Worm (Caenorhabditis elegans) whole organism, late embryonic: Measurements from ENCODE around the gene srv-24.

ENCODE experiments used
- C08G9.2 ChIP-seq: sonication (generic microtip); optimal IDR thresholded peaks from 2 replicates; lab custom pipeline; 2016; ENCODE audit warnings: mild to moderate bottlenecking, missing genetic modification characterization, moderate library complexity, missing compliant biosample characterization
- C38D4.7 ChIP-seq: fragments of 200-800 bp; sonication (Bioruptor generic); optimal IDR thresholded peaks from 2 replicates; lab custom pipeline; 2018; ENCODE audit warnings: mild to moderate bottlenecking, missing genetic modification characterization, moderate library complexity, missing compliant biosample characterization
- T23F11.4 ChIP-seq: fragments of 200-800 bp; sonication (Bioruptor generic); optimal IDR thresholded peaks from 2 replicates; lab custom pipeline; 2018; ENCODE audit warnings: mild to moderate bottlenecking, missing genetic modification characterization, missing compliant biosample characterization
- ama-1 ChIP-seq: fragments of 150-350 bp; optimal IDR thresholded peaks from 2 replicates; lab custom pipeline; 2014
- ceh-14 ChIP-seq: sonication (generic microtip); optimal IDR thresholded peaks from 2 replicates; lab custom pipeline; 2016; ENCODE audit warnings: missing genotype, missing genetic modification characterization, missing compliant biosample characterization
- ceh-18 ChIP-seq: sonication (generic microtip); optimal IDR thresholded peaks from 2 replicates; lab custom pipeline; 2016; ENCODE audit warnings: missing genetic modification characterization, missing compliant biosample characterization
- ceh-2 ChIP-seq: sonication (generic microtip); optimal IDR thresholded peaks from 2 replicates; lab custom pipeline; 2016; ENCODE audit warnings: missing genotype, missing genetic modification characterization, missing compliant biosample characterization
- ceh-22 ChIP-seq: sonication (generic microtip); optimal IDR thresholded peaks from 2 replicates; lab custom pipeline; 2017; ENCODE audit warnings: missing biosample characterization, missing genetic modification characterization
- ceh-30 ChIP-seq: fragments of 150-350 bp; optimal IDR thresholded peaks from 2 replicates; lab custom pipeline; 2014; ENCODE audit warnings: missing biosample characterization, missing genetic modification characterization
- ceh-34 ChIP-seq: sonication (generic microtip); optimal IDR thresholded peaks from 2 replicates; lab custom pipeline; 2016; ENCODE audit warnings: mild to moderate bottlenecking, missing genetic modification characterization, missing compliant biosample characterization
- ceh-45 ChIP-seq: fragments of 200-800 bp; sonication (Bioruptor generic); IDR thresholded peaks from 2 replicates; pipeline ENCODE4 v1.3.6; 2022; ENCODE audit warnings: missing genetic modification reagents, missing genetic modification characterization, missing compliant biosample characterization
- ceh-9 ChIP-seq: sonication (generic microtip); optimal IDR thresholded peaks from 2 replicates; lab custom pipeline; 2016; ENCODE audit warnings: mild to moderate bottlenecking, missing genetic modification characterization, inconsistent platforms, missing compliant biosample characterization
- dmd-4 ChIP-seq: sonication (generic microtip); optimal IDR thresholded peaks from 2 replicates; lab custom pipeline; 2016; ENCODE audit warnings: borderline replicate concordance, missing genetic modification characterization, missing compliant biosample characterization
- elt-2 ChIP-seq: sonication (generic microtip); optimal IDR thresholded peaks from 2 replicates; lab custom pipeline; 2016; ENCODE audit warnings: missing genetic modification reagents, missing genetic modification characterization, missing compliant biosample characterization
- elt-4 ChIP-seq: sonication (generic microtip); optimal IDR thresholded peaks from 2 replicates; lab custom pipeline; 2016; ENCODE audit warnings: missing genetic modification characterization, missing compliant biosample characterization
- ets-4 ChIP-seq: sonication (generic microtip); optimal IDR thresholded peaks from 2 replicates; lab custom pipeline; 2016; ENCODE audit warnings: missing genetic modification characterization, missing compliant biosample characterization
- fkh-6 ChIP-seq: sonication (generic microtip); optimal IDR thresholded peaks from 2 replicates; lab custom pipeline; 2016; ENCODE audit warnings: missing genetic modification characterization, missing compliant biosample characterization
- gmeb-2 ChIP-seq: sonication (generic microtip); optimal IDR thresholded peaks from 2 replicates; lab custom pipeline; 2016; ENCODE audit warnings: missing genetic modification characterization, inconsistent platforms, missing compliant biosample characterization
- hlh-15 ChIP-seq: sonication (generic microtip); optimal IDR thresholded peaks from 2 replicates; lab custom pipeline; 2016; ENCODE audit warnings: missing genetic modification characterization, missing compliant biosample characterization
- hlh-30 ChIP-seq: sonication (generic microtip); optimal IDR thresholded peaks from 2 replicates; lab custom pipeline; 2017; ENCODE audit warnings: antibody characterized with exemption, missing genetic modification characterization, missing compliant biosample characterization; ENCODE audit not compliant: insufficient read depth
- mec-3 ChIP-seq: sonication (generic microtip); optimal IDR thresholded peaks from 2 replicates; lab custom pipeline; 2016; ENCODE audit warnings: borderline replicate concordance, missing genetic modification characterization, missing compliant biosample characterization
- nfya-1 ChIP-seq: sonication (generic microtip); optimal IDR thresholded peaks from 2 replicates; lab custom pipeline; 2017; ENCODE audit warnings: missing genetic modification characterization, mild to moderate bottlenecking, missing compliant biosample characterization, antibody characterized with exemption, moderate library complexity
- nhr-232 ChIP-seq: sonication (generic microtip); optimal IDR thresholded peaks from 2 replicates; lab custom pipeline; 2016; ENCODE audit warnings: missing genetic modification characterization, missing compliant biosample characterization
- odd-2 ChIP-seq: sonication (generic microtip); optimal IDR thresholded peaks from 2 replicates; lab custom pipeline; 2017; ENCODE audit warnings: antibody characterized with exemption, mild to moderate bottlenecking, missing genetic modification characterization, missing compliant biosample characterization
- pat-9 ChIP-seq: fragments of 200-800 bp; sonication (Bioruptor generic); optimal IDR thresholded peaks from 2 replicates; lab custom pipeline; 2018; ENCODE audit warnings: mild to moderate bottlenecking, missing genetic modification characterization, moderate library complexity, missing compliant biosample characterization
- pax-1 ChIP-seq: fragments of 150-350 bp; optimal IDR thresholded peaks from 2 replicates; lab custom pipeline; 2014; ENCODE audit warnings: missing biosample characterization, missing genetic modification characterization
- pha-4 ChIP-seq: fragments of 150-350 bp; optimal IDR thresholded peaks from 2 replicates; lab custom pipeline; 2018; ENCODE audit warnings: missing biosample characterization, missing genetic modification reagents, missing genetic modification characterization
- pqm-1 ChIP-seq: sonication (generic microtip); optimal IDR thresholded peaks from 2 replicates; lab custom pipeline; 2016; ENCODE audit warnings: missing genetic modification characterization, missing compliant biosample characterization
- rnt-1 ChIP-seq: sonication (generic microtip); optimal IDR thresholded peaks from 2 replicates; lab custom pipeline; 2016; ENCODE audit warnings: missing genetic modification characterization, missing compliant biosample characterization
- sdc-2 ChIP-seq: sonication (generic microtip); optimal IDR thresholded peaks from 2 replicates; lab custom pipeline; 2016; ENCODE audit warnings: missing genotype, missing genetic modification characterization, missing compliant biosample characterization
- syd-9 ChIP-seq: sonication (generic microtip); optimal IDR thresholded peaks from 2 replicates; lab custom pipeline; 2016; ENCODE audit warnings: mild to moderate bottlenecking, missing genetic modification characterization, moderate library complexity, missing compliant biosample characterization
- tbx-7 ChIP-seq: sonication (generic microtip); optimal IDR thresholded peaks from 2 replicates; lab custom pipeline; 2016; ENCODE audit warnings: missing genotype, missing genetic modification characterization, missing compliant biosample characterization
- unc-3 ChIP-seq, 2 experiments: fragments of 200-800 bp in 1 of 2; sonication (Bioruptor generic) in 1 of 2; sonication (generic microtip) in 1 of 2; conservative IDR thresholded peaks in 1 of 2; optimal IDR thresholded peaks in 1 of 2; 2 replicates each; pipeline versions ENCODE4 v1.3.6 to Lab custom; 2016 to 2022; ENCODE audit warnings: missing compliant biosample characterization in 2 of 2, missing genetic modification characterization in 2 of 2, missing genetic modification reagents in 1 of 2
- unc-55 ChIP-seq: sonication (generic microtip); optimal IDR thresholded peaks from 2 replicates; lab custom pipeline; 2017; ENCODE audit warnings: missing biosample characterization, missing genetic modification reagents, missing genetic modification characterization
- zip-5 ChIP-seq: sonication (generic microtip); optimal IDR thresholded peaks from 2 replicates; lab custom pipeline; 2016; ENCODE audit warnings: missing genetic modification characterization, missing compliant biosample characterization
- ztf-16 ChIP-seq: sonication (generic microtip); optimal IDR thresholded peaks from 2 replicates; lab custom pipeline; 2017; ENCODE audit warnings: missing genetic modification characterization, missing compliant biosample characterization

The srv-24 gene

ce11 chrIV:6336748-6337147 lies 46.1 kb upstream of the srv-24 start (continued):
- TF ChIP-seq ceh-30 (tag; lab: Kevin White, UChicago) (peak; percentile 47), T23F11.4 (no peak), ceh-18 (tag; lab: Kevin White, UChicago) (peak; percentile 89), pha-4 (tag; lab: Kevin White, UChicago) (no peak)

DNA sequence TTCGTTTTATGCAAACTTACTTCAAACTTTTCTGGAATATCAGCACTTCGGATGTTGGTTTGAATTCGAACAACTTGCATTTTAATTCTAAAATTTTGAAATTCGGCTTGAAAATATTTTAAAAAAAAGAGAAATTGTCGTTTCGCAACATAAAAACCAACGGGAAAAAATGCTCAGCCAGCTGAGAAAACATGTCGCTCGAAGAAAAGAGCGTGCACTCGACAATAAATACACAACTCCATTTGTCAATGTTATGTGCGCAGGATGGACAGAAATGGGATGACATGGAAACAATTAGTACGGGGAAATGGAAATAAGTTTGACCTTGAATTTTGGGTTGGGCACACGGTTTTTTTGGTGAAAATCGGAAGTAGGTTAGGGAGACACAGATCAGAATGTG lies 45.3 kb upstream of the srv-24 start, which contains the start of gene mif-4:
Gene mif-4 (minus strand): TSS at position 87 of the 400 bp plus-strand sequence.
- TF ChIP-seq sdc-2, result no peak
- TF ChIP-seq fkh-6 (tag; lab: Kevin White, UChicago), result no peak
- no peak for TF ChIP-seq elt-4 (tag; lab: Kevin White, UChicago)
- no peak for TF ChIP-seq unc-55
- TF ChIP-seq rnt-1 (tag; lab: Kevin White, UChicago), result no peak
- TF ChIP-seq dmd-4, result no peak
- no peak for TF ChIP-seq mec-3 (tag; lab: Kevin White, UChicago)
- TF ChIP-seq nhr-232 (tag; lab: Kevin White, UChicago), result no peak
- no peak for TF ChIP-seq ceh-45 (GFP tag; lab: Robert Waterston, UW)
- no peak for TF ChIP-seq ceh-14 (tag; lab: Kevin White, UChicago)
- no peak for TF ChIP-seq ceh-34 (tag; lab: Kevin White, UChicago)
- no peak for TF ChIP-seq unc-3 (GFP tag; conservative IDR thresholded peaks at IDR 0.05; lab: Robert Waterston, UW)
- no peak for TF ChIP-seq unc-3 (tag; optimal IDR thresholded peaks at IDR 0.05; lab: Kevin White, UChicago)

ce11 chrIV:6333915-6334314 lies 43.3 kb upstream of the srv-24 start, which contains the start of gene blos-2:
TSS of gene blos-2 (plus strand) at chrIV:6334215.
- TF ChIP-seq ceh-45 (GFP tag; lab: Robert Waterston, UW), result no peak
- TF ChIP-seq ztf-16 (tag; lab: Kevin White, UChicago), result no peak
- no peak for TF ChIP-seq pat-9 (tag; lab: Kevin White, UChicago)
- no peak for TF ChIP-seq nfya-1 (tag; lab: Kevin White, UChicago)
- no peak for TF ChIP-seq zip-5 (tag; lab: Kevin White, UChicago)
- TF ChIP-seq C38D4.7 (GFP tag; lab: Kevin White, UChicago), result no peak
- TF ChIP-seq C08G9.2 (tag; lab: Kevin White, UChicago), result no peak
- no peak for TF ChIP-seq gmeb-2 (tag; lab: Kevin White, UChicago)
- TF ChIP-seq hlh-15 (tag; lab: Kevin White, UChicago), result no peak
- no peak for TF ChIP-seq pax-1
- TF ChIP-seq ceh-18 (tag; lab: Kevin White, UChicago), result no peak
- no peak for TF ChIP-seq odd-2
- no peak for TF ChIP-seq ets-4 (tag; lab: Kevin White, UChicago)

- TF ChIP-seq elt-2 (tag; lab: Kevin White, UChicago) (peak; percentile 56), sdc-2 (no peak), rnt-1 (tag; lab: Kevin White, UChicago) (peak; percentile 11), ama-1 (lab: Kevin White, UChicago) (no peak)
Measured at ce11 chrIV:6330790-6331189, 40.1 kb upstream of the srv-24 start.

- TF ChIP-seq pqm-1 (tag; lab: Kevin White, UChicago) (no peak), hlh-15 (tag; lab: Kevin White, UChicago) (no peak), pha-4 (tag; lab: Kevin White, UChicago) (no peak)
- TF ChIP-seq, all 69 proteins: peak for 0
Measured at ce11 chrIV:6329339-6329738, 38.7 kb upstream of the srv-24 start, which contains the start of gene seu-1. TSS of gene seu-1 (plus strand) at chrIV:6329639.

DNA sequence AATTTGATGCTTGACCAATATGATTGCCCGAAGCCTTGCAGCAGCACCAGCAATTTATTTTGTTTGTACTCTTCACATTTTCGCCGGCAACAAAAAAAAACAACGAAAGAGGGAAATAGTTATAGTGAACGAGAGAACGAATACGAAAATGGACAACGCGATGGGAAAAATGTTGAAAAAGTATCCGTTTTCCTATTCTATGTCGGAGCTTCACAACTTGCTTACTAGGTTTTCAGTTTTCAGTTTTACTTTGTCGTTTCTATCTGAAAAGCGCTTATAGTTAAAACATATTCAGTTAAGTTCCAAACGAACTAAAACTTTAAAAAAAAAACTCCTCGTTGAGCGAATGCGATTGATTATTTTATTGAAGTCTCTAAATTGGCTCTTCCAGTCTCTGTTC lies 37.6 kb upstream of the srv-24 start:
- TF ChIP-seq C08G9.2 (tag; lab: Kevin White, UChicago) (no peak), nfya-1 (tag; lab: Kevin White, UChicago) (no peak), ets-4 (tag; lab: Kevin White, UChicago) (no peak), sdc-2 (no peak), hlh-30 (no peak), tbx-7 (no peak), unc-3 (GFP tag; conservative IDR thresholded peaks at IDR 0.05; lab: Robert Waterston, UW) (no peak), unc-3 (tag; optimal IDR thresholded peaks at IDR 0.05; lab: Kevin White, UChicago) (no peak), ceh-2 (no peak), ama-1 (lab: Kevin White, UChicago) (no peak), ceh-9 (tag; lab: Kevin White, UChicago) (no peak), syd-9 (tag; lab: Kevin White, UChicago) (no peak), mec-3 (tag; lab: Kevin White, UChicago) (no peak), ceh-22 (tag; lab: Kevin White, UChicago) (no peak), pat-9 (tag; lab: Kevin White, UChicago) (no peak)
